Worm (Caenorhabditis elegans) whole organism, L2 larva: ENCODE results near the gene F19B6.10.

Experiments
- C34F6.9 ChIP-seq: fragments of 150-350 bp; optimal IDR thresholded peaks from 2 replicates; lab custom pipeline; 2014; ENCODE audit warnings: missing biosample characterization, missing genetic modification characterization
- F13H6.1 ChIP-seq: sonication (generic microtip); optimal IDR thresholded peaks from 2 replicates; lab custom pipeline; 2016; ENCODE audit warnings: missing genetic modification characterization, missing compliant biosample characterization
- R02D3.7 ChIP-seq: fragments of 150-350 bp; optimal IDR thresholded peaks from 2 replicates; lab custom pipeline; 2014; ENCODE audit warnings: missing biosample characterization, missing genetic modification characterization
- Y55F3AM.14 ChIP-seq: fragments of 200-800 bp; sonication (Bioruptor generic); optimal IDR thresholded peaks from 2 replicates; lab custom pipeline; 2018; ENCODE audit warnings: mild to moderate bottlenecking, missing genetic modification characterization, missing compliant biosample characterization
- ZK546.5 ChIP-seq: sonication (generic microtip); optimal IDR thresholded peaks from 2 replicates; lab custom pipeline; 2017; ENCODE audit warnings: missing biosample characterization, missing genetic modification characterization
- alr-1 ChIP-seq: fragments of 150-350 bp; optimal IDR thresholded peaks from 2 replicates; lab custom pipeline; 2014; ENCODE audit warnings: missing biosample characterization, missing genetic modification characterization
- aly-2 ChIP-seq: fragments of 150-350 bp; optimal IDR thresholded peaks from 2 replicates; lab custom pipeline; 2014; ENCODE audit warnings: missing biosample characterization, missing genetic modification characterization
- ama-1 ChIP-seq: fragments of 150-350 bp; optimal IDR thresholded peaks from 2 replicates; lab custom pipeline; 2018; ENCODE audit warnings: inconsistent platforms
- ceh-82 ChIP-seq: fragments of 150-350 bp; optimal IDR thresholded peaks from 2 replicates; lab custom pipeline; 2014; ENCODE audit warnings: missing biosample characterization, missing genetic modification characterization
- crh-2 ChIP-seq: sonication (generic microtip); optimal IDR thresholded peaks from 2 replicates; lab custom pipeline; 2017; ENCODE audit warnings: missing biosample characterization, missing genetic modification characterization
- elt-1 ChIP-seq: fragments of 150-350 bp; optimal IDR thresholded peaks from 2 replicates; lab custom pipeline; 2014; ENCODE audit warnings: missing biosample characterization, missing genetic modification characterization
- fos-1 ChIP-seq: fragments of 150-350 bp; optimal IDR thresholded peaks from 2 replicates; lab custom pipeline; 2014; ENCODE audit warnings: missing biosample characterization, missing genetic modification characterization
- gmeb-1 ChIP-seq: fragments of 150-350 bp; optimal IDR thresholded peaks from 2 replicates; lab custom pipeline; 2014; ENCODE audit warnings: missing biosample characterization, missing genetic modification characterization
- lin-39 ChIP-seq: fragments of 150-350 bp; optimal IDR thresholded peaks from 2 replicates; lab custom pipeline; 2014; ENCODE audit warnings: missing biosample characterization, missing genetic modification reagents, missing genetic modification characterization
- lsy-2 ChIP-seq, 2 experiments: fragments of 150-350 bp in 1 of 2; sonication (generic microtip) in 1 of 2; optimal IDR thresholded peaks; 2 replicates each; lab custom pipeline; 2014 to 2017; ENCODE audit warnings: missing biosample characterization in 2 of 2, missing genetic modification characterization in 2 of 2
- mab-5 ChIP-seq: fragments of 150-350 bp; optimal IDR thresholded peaks from 2 replicates; lab custom pipeline; 2014; ENCODE audit warnings: missing biosample characterization, missing genetic modification characterization
- mbf-1 ChIP-seq: sonication (generic microtip); optimal IDR thresholded peaks from 2 replicates; lab custom pipeline; 2017; ENCODE audit warnings: missing biosample characterization, missing genetic modification characterization
- mdl-1 ChIP-seq, 2 experiments: fragments of 150-350 bp in 1 of 2; sonication (generic microtip) in 1 of 2; optimal IDR thresholded peaks; 2 replicates each; lab custom pipeline; 2017; ENCODE audit warnings: missing biosample characterization in 2 of 2, missing genetic modification characterization in 2 of 2
- nhr-10 ChIP-seq: sonication (generic microtip); optimal IDR thresholded peaks from 2 replicates; lab custom pipeline; 2017; ENCODE audit warnings: missing biosample characterization, missing genetic modification characterization
- nhr-12 ChIP-seq: fragments of 150-350 bp; optimal IDR thresholded peaks from 2 replicates; lab custom pipeline; 2014; ENCODE audit warnings: missing biosample characterization, missing genetic modification characterization
- nhr-129 ChIP-seq: fragments of 150-350 bp; optimal IDR thresholded peaks from 2 replicates; lab custom pipeline; 2014; ENCODE audit warnings: missing biosample characterization, missing genetic modification characterization
- nhr-23 ChIP-seq: fragments of 150-350 bp; optimal IDR thresholded peaks from 2 replicates; lab custom pipeline; 2014; ENCODE audit warnings: missing biosample characterization, missing genetic modification reagents, missing genetic modification characterization
- nhr-237 ChIP-seq: fragments of 150-350 bp; optimal IDR thresholded peaks from 2 replicates; lab custom pipeline; 2014; ENCODE audit warnings: missing biosample characterization, missing genetic modification characterization
- nhr-6 ChIP-seq: fragments of 150-350 bp; optimal IDR thresholded peaks from 2 replicates; lab custom pipeline; 2014; ENCODE audit warnings: missing biosample characterization, missing genetic modification characterization
- peb-1 ChIP-seq: fragments of 150-350 bp; optimal IDR thresholded peaks from 2 replicates; lab custom pipeline; 2014; ENCODE audit warnings: missing biosample characterization, missing genetic modification characterization
- sem-4 ChIP-seq: fragments of 150-350 bp; optimal IDR thresholded peaks from 2 replicates; lab custom pipeline; 2014; ENCODE audit warnings: missing biosample characterization, missing genetic modification reagents, missing genetic modification characterization
- skn-1 ChIP-seq: sonication (generic microtip); optimal IDR thresholded peaks from 2 replicates; lab custom pipeline; 2017; ENCODE audit warnings: missing biosample characterization, missing genetic modification characterization
- sma-3 ChIP-seq: sonication (generic microtip); optimal IDR thresholded peaks from 2 replicates; lab custom pipeline; 2016; ENCODE audit warnings: missing genetic modification reagents, missing genetic modification characterization, missing compliant biosample characterization
- sma-9 ChIP-seq, 2 experiments: fragments of 150-350 bp in 1 of 2; sonication (generic microtip) in 1 of 2; optimal IDR thresholded peaks; 2 replicates each; lab custom pipeline; 2014 to 2016; ENCODE audit warnings: missing genetic modification characterization in 2 of 2, mild to moderate bottlenecking in 1 of 2, missing biosample characterization in 1 of 2, missing compliant biosample characterization in 1 of 2, missing genetic modification reagents in 1 of 2, moderate library complexity in 1 of 2
- snpc-4 ChIP-seq: fragments of 150-350 bp; optimal IDR thresholded peaks from 2 replicates; lab custom pipeline; 2014; ENCODE audit warnings: missing biosample characterization, missing genetic modification characterization
- unc-55 ChIP-seq: fragments of 150-350 bp; sonication (generic microtip); optimal IDR thresholded peaks from 3 replicates; lab custom pipeline; 2014; ENCODE audit warnings: missing biosample characterization, missing genetic modification reagents, missing genetic modification characterization
- unc-62 ChIP-seq: fragments of 150-350 bp; optimal IDR thresholded peaks from 2 replicates; lab custom pipeline; 2014; ENCODE audit warnings: missing biosample characterization, missing genetic modification reagents, missing genetic modification characterization

Gene F19B6.10

DNA sequence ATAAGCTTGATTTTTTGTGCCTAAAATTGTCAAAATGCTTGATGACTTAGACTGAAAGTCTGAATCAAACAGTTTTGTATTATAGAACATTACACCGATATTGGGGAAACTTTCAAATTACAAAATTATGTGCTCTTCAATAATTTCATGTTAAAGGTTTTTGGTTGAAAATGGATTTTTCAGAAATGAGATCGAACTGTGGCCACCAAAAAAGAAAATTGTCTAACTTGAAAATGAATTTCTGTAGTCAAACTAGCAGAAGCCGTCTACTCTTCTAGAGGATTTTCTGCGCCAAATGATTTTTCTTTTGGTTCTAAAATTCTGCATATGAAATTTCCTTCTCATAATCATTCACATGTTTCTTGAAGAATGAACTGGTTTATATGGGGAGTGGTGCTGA, 3.9 kb downstream of the F19B6.10 start:
- TF ChIP-seq F13H6.1 (no peak), gmeb-1 (tag; lab: Kevin White, UChicago) (no peak), sem-4 (tag; lab: Kevin White, UChicago) (no peak), mdl-1 (tag; optimal IDR thresholded peaks at IDR 0.05; lab: Kevin White, UChicago) (no peak), crh-2 (tag; lab: Kevin White, UChicago) (no peak), nhr-6 (no peak), sma-3 (GFP tag; lab: Kevin White, UChicago) (no peak), nhr-10 (tag; lab: Kevin White, UChicago) (no peak), C34F6.9 (tag; lab: Kevin White, UChicago) (no peak), lsy-2 (tag; optimal IDR thresholded peaks at IDR 0.05; lab: Kevin White, UChicago) (no peak), nhr-12 (tag; lab: Kevin White, UChicago) (no peak), ama-1 (lab: Kevin White, UChicago) (no peak), nhr-23 (tag; lab: Kevin White, UChicago) (no peak), elt-1 (tag; lab: Kevin White, UChicago) (no peak), snpc-4 (tag; lab: Kevin White, UChicago) (no peak), nhr-237 (no peak), Y55F3AM.14 (GFP tag; lab: Kevin White, UChicago) (no peak), mab-5 (no peak)

DNA sequence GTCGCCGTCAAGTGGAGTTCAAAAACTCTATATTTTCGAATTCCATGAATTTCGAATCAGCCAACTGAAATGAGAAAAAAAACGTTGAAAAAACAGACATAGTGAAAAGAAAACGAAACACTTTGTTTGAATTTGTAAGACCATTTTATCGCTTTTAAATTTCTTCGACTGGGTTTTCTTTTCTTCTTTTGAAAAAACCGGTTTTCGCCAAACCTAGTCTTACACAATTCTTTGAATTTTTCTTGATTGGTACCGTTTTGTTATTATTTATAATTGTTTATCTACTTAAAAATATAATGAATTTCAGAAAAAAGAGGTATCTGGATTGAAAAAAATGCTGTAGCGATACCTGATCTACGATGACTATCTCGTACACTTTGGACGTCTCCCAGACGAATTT, 12.6 kb downstream of the F19B6.10 start, which contains the start of gene best-22:
Gene best-22 (plus strand): TSS at position 301 of the 400 bp plus-strand sequence.
- no peak for TF ChIP-seq F13H6.1
- TF ChIP-seq unc-55 (GFP tag; lab: Kevin White, UChicago) = peak; percentile 49
- TF ChIP-seq, all 48 proteins: peak for 1

DNA sequence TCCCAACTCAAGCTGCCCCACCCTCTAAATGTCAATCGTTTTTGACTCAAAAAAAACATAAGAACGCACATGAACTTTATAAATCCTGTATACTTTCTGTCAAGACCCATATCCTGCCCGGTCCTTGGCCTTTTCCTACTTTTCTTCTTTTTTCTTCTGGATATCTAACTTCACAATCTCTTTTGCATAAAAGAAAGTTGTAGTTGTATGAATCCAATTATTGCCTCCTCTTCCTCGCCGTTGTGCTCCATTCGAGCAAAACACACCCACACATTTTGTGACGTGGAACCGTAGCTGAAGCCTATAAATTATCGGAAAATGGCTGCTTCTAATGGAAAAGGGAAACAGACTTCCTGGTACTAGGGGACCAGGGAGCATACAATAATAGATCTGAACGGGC, 13.2 kb downstream of the F19B6.10 start:
- no peak for TF ChIP-seq nhr-129 (tag; lab: Kevin White, UChicago)
- no peak for TF ChIP-seq ama-1 (lab: Kevin White, UChicago)
- TF ChIP-seq F13H6.1 = no peak
- no peak for TF ChIP-seq ZK546.5 (tag; lab: Kevin White, UChicago)
- no peak for TF ChIP-seq nhr-23 (tag; lab: Kevin White, UChicago)
- TF ChIP-seq sma-3 (GFP tag; lab: Kevin White, UChicago) = no peak
- TF ChIP-seq peb-1 (tag; lab: Kevin White, UChicago) = no peak
- TF ChIP-seq, all 48 proteins: peak for 0

DNA sequence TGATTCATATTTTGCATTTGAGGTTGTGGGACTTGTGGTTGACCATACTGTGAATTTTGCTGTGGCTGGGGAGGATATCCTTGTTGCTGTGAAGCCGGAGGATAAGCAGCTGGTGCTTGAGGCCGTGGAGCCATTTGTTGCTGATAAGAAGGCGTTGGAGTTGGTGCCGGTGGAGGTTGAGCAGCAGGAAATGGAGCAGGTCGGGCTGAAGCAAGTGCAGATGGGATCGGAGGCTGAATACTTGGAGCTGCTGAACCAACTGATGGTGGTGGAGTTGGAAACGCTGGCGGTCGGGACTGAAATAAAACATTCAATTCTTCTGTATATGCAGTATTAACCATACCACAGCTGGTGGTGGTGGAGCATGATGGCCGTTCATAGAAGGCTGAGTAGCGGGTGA, 23.0 kb downstream of the F19B6.10 start:
- TF ChIP-seq C34F6.9 (tag; lab: Kevin White, UChicago) (no peak), skn-1 (tag; lab: Kevin White, UChicago) (no peak), ceh-82 (tag; lab: Kevin White, UChicago) (no peak), fos-1 (no peak), crh-2 (tag; lab: Kevin White, UChicago) (no peak), Y55F3AM.14 (GFP tag; lab: Kevin White, UChicago) (no peak), aly-2 (tag; lab: Kevin White, UChicago) (no peak), alr-1 (tag; lab: Kevin White, UChicago) (no peak), lin-39 (tag; lab: Kevin White, UChicago) (no peak), R02D3.7 (tag; lab: Kevin White, UChicago) (no peak), nhr-10 (tag; lab: Kevin White, UChicago) (no peak), mbf-1 (tag; lab: Kevin White, UChicago) (no peak), gmeb-1 (tag; lab: Kevin White, UChicago) (no peak), unc-62 (GFP tag; lab: Kevin White, UChicago) (no peak)

DNA sequence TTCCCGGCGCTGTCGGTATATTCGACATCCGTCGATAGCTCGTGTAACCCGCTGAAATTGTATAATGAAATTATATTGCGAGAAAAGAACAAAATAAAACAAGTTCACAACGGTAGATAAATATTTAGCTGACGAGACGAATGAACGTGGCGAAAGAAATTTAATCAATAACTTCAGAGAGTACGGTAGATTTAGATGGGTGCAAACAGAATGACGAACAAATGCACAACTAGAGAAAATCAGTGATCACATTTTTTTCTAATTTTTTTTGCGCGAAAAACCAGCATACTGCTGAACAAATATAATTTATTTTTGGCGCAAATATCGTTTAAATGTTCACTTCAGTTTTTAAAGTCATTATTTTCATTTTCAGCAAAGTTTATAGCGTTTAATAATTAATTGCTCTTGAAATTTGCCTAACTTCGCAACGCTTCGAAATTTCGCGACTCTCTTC, 23.8 kb downstream of the F19B6.10 start, which contains the start of gene sec-24.2:
Gene sec-24.2 (minus strand): TSS at position 51 of the 454 bp plus-strand sequence.
- TF ChIP-seq unc-62 (GFP tag; lab: Kevin White, UChicago) (no peak), C34F6.9 (tag; lab: Kevin White, UChicago) (peak; percentile 0)

DNA sequence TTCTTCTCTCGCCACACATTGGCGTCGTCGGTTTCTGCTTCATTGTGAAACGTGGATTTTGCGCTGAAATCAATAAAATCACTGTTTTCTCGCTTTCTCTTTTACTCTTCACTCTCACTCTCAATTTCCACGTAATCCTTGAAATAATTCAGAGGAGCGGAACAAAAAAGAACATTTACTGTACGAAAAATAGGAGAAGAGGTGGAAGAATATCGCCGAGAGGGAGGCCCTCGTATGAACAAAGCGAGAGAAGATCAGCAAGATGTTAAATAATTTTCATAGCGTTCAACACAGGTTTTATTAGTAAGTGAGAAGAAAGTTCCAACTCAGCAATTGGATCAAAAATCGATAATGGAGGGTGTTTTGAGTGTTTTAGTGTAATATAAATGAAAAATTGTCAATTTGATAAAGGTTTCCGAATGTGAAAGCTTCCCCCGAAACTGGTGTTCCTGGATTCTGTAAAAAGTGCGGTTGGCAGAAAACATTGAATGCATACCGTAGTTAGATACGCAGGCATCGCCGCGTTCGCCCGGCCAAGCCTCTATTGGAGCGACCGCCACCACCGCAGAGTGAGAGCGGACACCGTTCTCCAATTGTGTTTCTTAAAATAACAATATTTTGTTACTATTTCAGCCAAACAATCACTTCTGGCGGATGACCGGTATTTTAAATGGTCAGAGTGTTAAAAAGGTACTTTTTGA, 24.5 kb downstream of the F19B6.10 start, which contains the start of the genes ccr-4 and ZC518.8:
Gene ccr-4 (plus strand): TSS at position 151 of the 701 bp plus-strand sequence.
Gene ZC518.8 (minus strand): TSS at position 517 of the 701 bp plus-strand sequence.
- TF ChIP-seq nhr-129 (tag; lab: Kevin White, UChicago) (peak; percentile 32), lsy-2 (tag; optimal IDR thresholded peaks at IDR 0.05; lab: Kevin White, UChicago) (peak in 1 of 2 experiments; percentile 88), elt-1 (tag; lab: Kevin White, UChicago) (no peak), sma-9 (GFP tag; optimal IDR thresholded peaks at IDR 0.05; lab: Kevin White, UChicago) (no peak), sma-9 (tag; optimal IDR thresholded peaks at IDR 0.05; lab: Kevin White, UChicago) (no peak)
